Fruit fly (Drosophila melanogaster): ENCODE results near the gene CG11899.

CG11899 gene

DNA sequence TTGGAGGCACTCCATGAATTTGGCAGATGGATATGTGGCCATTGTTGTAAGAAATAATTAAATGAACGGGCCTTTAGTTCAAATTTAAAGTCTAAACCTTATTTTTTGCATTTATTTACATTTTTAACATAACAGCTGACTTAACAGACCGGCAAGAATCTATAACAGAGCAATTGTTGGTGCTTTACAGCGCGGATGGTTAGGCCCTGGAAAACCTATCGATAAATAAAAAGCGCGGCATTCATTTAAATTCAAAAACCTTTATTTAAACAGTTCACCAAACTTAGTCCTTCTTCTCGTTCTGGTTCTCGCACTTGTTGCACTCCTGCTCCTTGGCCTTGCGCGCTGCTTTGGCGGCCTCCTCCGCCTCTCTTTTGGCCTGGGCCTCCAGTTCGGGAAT, 2.2 kb downstream of the CG11899 start, which contains the start of gene Mesh1 (continued):
- no peak for TF ChIP-seq Jarid2 (GFP tag; optimal IDR thresholded peaks at IDR 0.05)
- no peak for TF ChIP-seq CG4424 (GFP tag; optimal IDR thresholded peaks at IDR 0.05)
- no peak for TF ChIP-seq CG8924 (tag; optimal IDR thresholded peaks at IDR 0.05)
- TF ChIP-seq CG1647 (GFP tag; optimal IDR thresholded peaks at IDR 0.05), result no peak
- peak; percentile 6 for TF ChIP-seq Sry-δ (GFP tag; optimal IDR thresholded peaks at IDR 0.05)
- TF ChIP-seq sd (tag; optimal IDR thresholded peaks at IDR 0.05), result no peak
- no peak for TF ChIP-seq CG6854 (GFP tag; optimal IDR thresholded peaks at IDR 0.05)
- no peak for TF ChIP-seq Camta (GFP tag; optimal IDR thresholded peaks at IDR 0.05)
- no peak for TF ChIP-seq bab2 (GFP tag; optimal IDR thresholded peaks at IDR 0.05)
- no peak for TF ChIP-seq cas (GFP tag; IDR thresholded peaks at IDR 0.05)
- TF ChIP-seq Ptx1 (GFP tag; IDR thresholded peaks at IDR 0.05), result no peak
- no peak for TF ChIP-seq cad (GFP tag; optimal IDR thresholded peaks at IDR 0.05)
- TF ChIP-seq CG6272 (GFP tag; IDR thresholded peaks at IDR 0.05), result no peak
- TF ChIP-seq bbx (GFP tag; IDR thresholded peaks at IDR 0.05; ENCODE audit: partially characterized antibody), result no peak
- no peak for TF ChIP-seq CG18619 (GFP tag; optimal IDR thresholded peaks at IDR 0.05)
- no peak for TF ChIP-seq kay (GFP tag; optimal IDR thresholded peaks at IDR 0.05)
- TF ChIP-seq Dref (GFP tag; IDR thresholded peaks at IDR 0.05), result peak; percentile 69
- peak; percentile 38 for TF ChIP-seq pzg (GFP tag; optimal IDR thresholded peaks at IDR 0.05)
- TF ChIP-seq CG18011 (GFP tag; optimal IDR thresholded peaks at IDR 0.05), result no peak
- no peak for TF ChIP-seq exex (tag; optimal IDR thresholded peaks at IDR 0.05)
- TF ChIP-seq CG4854 (GFP tag; optimal IDR thresholded peaks at IDR 0.05), result no peak
- TF ChIP-seq E2f2 (GFP tag; IDR thresholded peaks at IDR 0.05), result peak; percentile 94
- no peak for TF ChIP-seq unc-4 (GFP tag; IDR thresholded peaks at IDR 0.05; ENCODE audit: partially characterized antibody)
- peak; percentile 88 for TF ChIP-seq Dp (GFP tag; optimal IDR thresholded peaks at IDR 0.05)
- no peak for TF ChIP-seq D19A (tag; optimal IDR thresholded peaks at IDR 0.05)
- TF ChIP-seq lab (GFP tag; optimal IDR thresholded peaks at IDR 0.05), result no peak
- no peak for TF ChIP-seq CG8944 (GFP tag; optimal IDR thresholded peaks at IDR 0.05)
- TF ChIP-seq jumu (GFP tag; optimal IDR thresholded peaks at IDR 0.05), result no peak
- peak; percentile 9 for TF ChIP-seq CG15514 (GFP tag; optimal IDR thresholded peaks at IDR 0.05)
- TF ChIP-seq Adf1 (GFP tag; IDR thresholded peaks at IDR 0.05), result no peak
- no peak for TF ChIP-seq luna (GFP tag; optimal IDR thresholded peaks at IDR 0.05)

DNA sequence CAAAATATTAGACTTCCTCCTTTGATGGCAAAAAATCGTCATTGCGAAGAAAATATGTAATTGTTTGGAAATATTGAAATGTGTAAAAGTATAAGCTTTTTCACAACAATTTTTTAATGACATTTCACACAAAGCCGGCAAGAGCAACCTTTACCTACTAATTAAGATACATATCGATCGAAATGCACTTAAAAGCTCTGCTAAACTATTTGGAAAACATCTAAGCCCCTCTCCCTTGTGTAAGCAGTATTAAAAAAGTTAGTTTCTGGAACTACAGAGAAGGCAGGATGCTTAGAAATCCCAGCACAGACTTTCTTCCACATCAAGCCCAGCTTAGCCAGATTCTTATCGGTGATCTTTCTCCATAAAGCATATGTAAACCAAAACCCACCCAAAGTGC, 3.8 kb downstream of the CG11899 start, which contains the start of gene Cyt-c1L:
Gene Cyt-c1L, minus strand, starts transcription at position 101 of the 400 bp plus-strand sequence.
- no peak for TF ChIP-seq abd-A (tag; optimal IDR thresholded peaks at IDR 0.05)

DNA sequence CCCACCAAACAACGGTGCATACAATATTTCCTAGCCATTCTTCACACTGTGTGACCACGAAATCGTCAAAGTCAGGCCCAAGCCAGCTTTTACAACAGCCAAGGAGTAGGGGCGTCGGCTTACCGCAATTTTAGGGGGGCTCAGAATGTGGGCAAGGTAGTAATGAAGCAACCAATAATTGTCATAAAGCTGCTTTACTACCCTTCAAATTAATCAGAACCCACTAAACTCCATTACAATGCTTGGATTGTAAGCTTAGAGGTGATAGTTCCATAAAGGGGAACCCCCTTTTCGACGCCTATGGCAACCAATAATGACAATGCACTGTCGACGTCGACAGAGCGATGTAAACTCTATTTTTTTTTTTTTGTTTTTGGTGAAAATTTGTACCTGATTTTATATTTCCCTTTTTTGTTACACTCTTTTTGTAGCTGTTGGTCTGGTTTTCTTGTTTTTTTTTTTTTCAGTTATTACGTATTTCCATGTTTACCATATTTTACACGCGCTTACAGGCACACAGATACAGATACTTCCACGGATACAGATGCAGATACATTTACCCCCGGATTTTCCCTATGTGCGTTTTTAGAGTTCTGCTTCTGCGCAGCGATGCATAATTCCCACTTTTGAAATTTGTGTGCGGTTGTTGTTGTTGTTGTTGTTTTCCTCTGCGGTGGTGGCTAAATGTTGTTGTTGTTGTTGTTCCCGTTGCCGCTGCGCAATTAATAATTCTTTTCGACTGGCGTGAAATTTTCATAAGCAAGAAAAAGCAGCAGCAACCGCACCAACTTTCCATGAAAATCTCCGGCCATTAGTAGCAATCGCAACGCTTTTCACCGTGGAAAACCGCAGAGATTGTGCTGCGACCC, 4.6 kb downstream of the CG11899 start:
- TF ChIP-seq pzg (GFP tag; optimal IDR thresholded peaks at IDR 0.05) (no peak), Adf1 (GFP tag; IDR thresholded peaks at IDR 0.05) (no peak; the same call in 1 of the 2 replicates), pb (GFP tag; optimal IDR thresholded peaks at IDR 0.05) (peak; percentile 60), zen2 (GFP tag; IDR thresholded peaks at IDR 0.05; ENCODE audit: partially characterized antibody) (no peak), CG9876 (GFP tag; optimal IDR thresholded peaks at IDR 0.05) (peak; percentile 64), CG4854 (GFP tag; optimal IDR thresholded peaks at IDR 0.05) (peak; percentile 42), gcm (GFP tag; optimal IDR thresholded peaks at IDR 0.05) (peak; percentile 72), Ptx1 (GFP tag; IDR thresholded peaks at IDR 0.05) (peak; percentile 87), Dip2 (GFP tag; IDR thresholded peaks at IDR 0.05) (no peak), D19A (tag; optimal IDR thresholded peaks at IDR 0.05) (peak; percentile 71), CG1647 (GFP tag; optimal IDR thresholded peaks at IDR 0.05) (peak; percentile 53), CG10979 (tag; optimal IDR thresholded peaks at IDR 0.05) (peak; percentile 89), CG17385 (GFP tag; optimal IDR thresholded peaks at IDR 0.05) (peak; percentile 66), twi (tag; optimal IDR thresholded peaks at IDR 0.05) (peak; percentile 40), ken (GFP tag; IDR thresholded peaks at IDR 0.05) (peak; percentile 80), CG6854 (GFP tag; optimal IDR thresholded peaks at IDR 0.05) (peak; percentile 28), dmrt99B (tag; optimal IDR thresholded peaks at IDR 0.05) (peak; percentile 88), fd96Cb (tag; optimal IDR thresholded peaks at IDR 0.05) (peak; percentile 88), CG2875 (GFP tag; optimal IDR thresholded peaks at IDR 0.05) (peak; percentile 81), Camta (GFP tag; optimal IDR thresholded peaks at IDR 0.05) (peak; percentile 69), dmrt11E (tag; optimal IDR thresholded peaks at IDR 0.05) (peak; percentile 76), unc-4 (GFP tag; IDR thresholded peaks at IDR 0.05; ENCODE audit: partially characterized antibody) (no peak)

Measured in whole organism, embryonic.